Worm (Caenorhabditis elegans): Measurements from ENCODE around the gene mrt-2.

DNA sequence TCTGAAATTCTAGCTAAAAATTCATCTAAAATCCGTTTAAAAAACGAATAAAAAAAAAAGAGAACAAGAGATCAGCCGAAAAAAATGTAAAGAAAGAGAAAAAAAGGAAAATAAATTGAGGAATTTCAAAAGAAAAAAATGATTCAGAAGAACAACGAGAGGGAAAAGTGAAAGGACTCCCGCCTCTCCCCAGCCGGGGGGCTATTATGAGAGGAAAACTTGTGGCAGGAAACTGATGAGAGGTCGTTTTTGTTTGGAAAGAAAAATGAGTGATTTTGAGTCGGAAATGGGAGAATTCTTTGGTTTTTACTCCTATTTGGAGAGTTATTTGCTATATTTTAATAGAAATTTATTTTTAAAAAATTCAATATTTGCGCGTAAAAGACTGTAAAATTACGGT, 4.4 kb upstream of the mrt-2 start:
- TF ChIP-seq ztf-29 (GFP tag; IDR thresholded peaks at IDR 0.05) (no peak), ref-1 (GFP tag; conservative IDR thresholded peaks at IDR 0.05) (no peak)
